Fruit fly (Drosophila melanogaster): ENCODE data around the gene CG15449.

Gene CG15449

DNA sequence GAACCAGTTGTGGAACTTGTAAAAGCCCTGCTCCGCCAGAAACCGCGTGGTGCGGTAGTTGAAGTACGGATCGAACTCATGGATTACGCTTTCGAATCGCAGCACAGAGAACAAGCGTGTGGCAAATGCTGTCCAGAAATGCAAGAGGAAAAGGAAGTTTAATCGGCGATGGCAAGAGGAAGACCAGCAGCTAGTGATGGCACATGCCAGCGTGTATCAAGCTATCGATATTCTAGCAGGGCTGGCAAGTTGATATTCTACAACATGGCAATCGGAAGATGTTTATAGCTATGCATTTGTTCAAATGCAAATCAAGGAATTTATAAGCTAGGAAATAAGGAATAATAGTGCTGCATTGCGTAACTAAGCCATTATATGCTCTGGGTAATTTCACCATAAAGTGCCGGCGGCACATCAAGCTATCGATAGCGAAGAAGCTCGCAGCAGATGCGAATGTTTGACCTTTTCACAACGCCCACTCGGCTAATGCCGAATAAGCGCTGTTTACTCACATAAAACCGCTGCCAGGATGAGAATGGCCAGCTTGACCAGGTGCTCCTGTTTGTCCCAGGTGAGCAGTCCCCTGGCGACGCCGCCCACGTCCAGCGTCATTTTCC is 12.8 kb upstream of the CG15449 start:
- peak; percentile 71 for TF ChIP-seq noc (tag; optimal IDR thresholded peaks at IDR 0.05)

DNA sequence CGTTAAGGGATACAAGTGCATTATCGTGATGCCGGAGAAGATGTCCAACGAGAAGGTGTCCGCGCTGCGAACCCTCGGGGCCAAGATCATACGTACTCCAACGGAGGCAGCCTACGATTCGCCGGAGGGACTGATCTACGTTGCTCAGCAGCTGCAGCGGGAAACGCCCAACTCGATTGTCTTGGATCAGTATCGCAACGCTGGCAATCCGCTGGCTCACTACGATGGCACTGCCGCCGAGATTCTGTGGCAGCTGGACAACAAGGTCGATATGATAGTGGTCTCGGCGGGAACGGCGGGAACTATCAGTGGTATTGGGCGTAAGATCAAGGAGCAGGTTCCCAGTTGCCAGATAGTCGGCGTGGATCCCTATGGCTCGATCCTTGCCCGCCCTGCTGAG is 7.3 kb upstream of the CG15449 start:
- TF ChIP-seq noc (tag; optimal IDR thresholded peaks at IDR 0.05), result no peak

DNA sequence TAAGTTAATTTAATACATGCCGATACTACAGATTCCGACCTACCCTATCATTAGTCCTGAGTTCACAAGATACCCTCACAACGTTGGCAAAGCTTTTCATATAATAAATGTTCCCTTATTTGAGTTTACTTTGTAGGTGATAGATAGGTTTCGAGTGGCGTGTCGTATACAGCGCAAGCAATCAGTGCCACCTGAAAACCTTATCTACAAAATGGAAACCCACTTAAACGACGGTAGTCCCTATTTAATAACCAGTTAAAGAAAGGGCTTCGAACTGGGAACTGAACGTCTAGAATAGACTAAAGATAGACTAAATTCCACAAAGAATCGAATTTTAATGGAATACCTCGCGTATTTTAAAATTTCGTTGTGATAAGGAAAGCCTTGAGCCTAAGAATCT is 5.7 kb upstream of the CG15449 start:
- TF ChIP-seq noc (tag; optimal IDR thresholded peaks at IDR 0.05), result no peak

DNA sequence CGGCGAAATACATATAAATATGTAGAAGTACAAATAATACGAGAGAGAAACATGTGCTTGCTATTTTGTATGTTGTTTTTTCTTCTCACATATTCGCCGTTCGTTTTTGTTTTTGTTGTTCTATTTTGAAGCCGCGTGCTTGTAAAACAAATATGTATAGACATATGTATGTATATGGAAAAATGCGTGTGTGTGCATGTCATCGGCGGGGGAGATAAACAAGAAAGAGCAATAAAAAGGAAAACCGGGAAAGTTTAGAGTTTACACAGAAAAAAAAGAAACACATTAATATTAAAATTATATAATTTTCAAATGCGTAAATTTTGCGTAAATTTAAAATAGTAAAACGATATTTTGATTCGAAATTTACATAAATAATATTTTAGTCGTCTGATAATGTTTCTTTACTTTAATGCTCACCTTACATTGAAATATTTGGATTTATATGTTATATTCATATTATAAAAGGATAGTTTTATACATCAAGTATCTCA is 5.1 kb upstream of the CG15449 start:
- TF ChIP-seq noc (tag; optimal IDR thresholded peaks at IDR 0.05), result no peak

DNA sequence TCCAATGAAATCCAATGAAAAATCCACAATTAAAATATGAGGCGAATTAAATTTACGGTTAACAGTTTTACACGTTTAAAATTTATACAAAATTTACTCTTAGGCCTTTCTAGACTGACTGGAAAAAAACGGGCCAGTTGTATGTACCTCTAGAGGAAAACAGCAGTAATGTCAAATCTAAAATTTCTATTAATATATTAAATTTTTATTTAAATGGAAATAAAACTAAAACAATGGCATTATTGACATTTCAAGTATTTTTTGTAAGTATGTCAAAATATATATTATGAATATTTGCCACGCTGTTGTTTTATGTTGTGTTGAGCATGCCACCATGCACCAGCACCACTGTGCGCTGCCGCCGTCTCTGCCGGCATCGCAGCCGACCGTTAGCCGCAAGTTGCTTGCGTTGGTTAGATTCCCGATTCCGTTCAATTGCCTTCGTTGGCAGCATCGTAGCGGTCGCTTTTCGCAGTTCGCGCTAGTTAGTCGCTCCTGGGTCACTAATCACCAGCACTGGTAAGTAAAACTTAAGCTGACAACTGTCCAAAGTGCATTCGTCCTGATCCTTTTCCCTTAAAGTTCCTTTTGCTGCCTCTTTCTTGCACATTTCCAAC is 4.5 kb upstream of the CG15449 start, which contains the start of gene Cbs:
Gene Cbs (plus strand): TSS at position 308 of the 617 bp plus-strand sequence.
- TF ChIP-seq noc (tag; optimal IDR thresholded peaks at IDR 0.05), result peak; percentile 52

DNA sequence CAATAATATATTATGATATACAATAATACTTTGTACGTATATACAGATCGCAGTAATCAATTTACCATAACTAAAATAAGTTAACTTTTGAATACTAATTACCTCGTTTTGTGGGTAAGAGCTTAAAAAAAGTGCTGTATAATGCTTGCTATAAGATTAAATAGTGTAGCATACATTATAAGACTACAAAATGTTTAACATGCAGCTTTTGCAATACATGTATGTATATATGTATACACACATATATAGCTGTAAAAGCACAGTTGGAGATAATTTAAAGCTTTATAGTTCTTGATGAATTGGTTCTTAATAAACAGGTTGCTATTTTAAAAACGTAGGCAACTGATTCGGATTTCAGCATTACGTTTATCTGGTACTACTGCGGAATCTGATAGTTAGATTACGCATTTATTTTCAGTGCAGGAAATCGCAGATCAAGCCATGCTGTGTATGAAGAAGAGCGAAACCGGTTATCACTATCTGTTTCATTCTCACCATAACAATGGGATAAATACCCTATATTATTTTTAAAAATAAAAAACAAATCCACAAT is 3.9 kb upstream of the CG15449 start:
- TF ChIP-seq noc (tag; optimal IDR thresholded peaks at IDR 0.05), result no peak

DNA sequence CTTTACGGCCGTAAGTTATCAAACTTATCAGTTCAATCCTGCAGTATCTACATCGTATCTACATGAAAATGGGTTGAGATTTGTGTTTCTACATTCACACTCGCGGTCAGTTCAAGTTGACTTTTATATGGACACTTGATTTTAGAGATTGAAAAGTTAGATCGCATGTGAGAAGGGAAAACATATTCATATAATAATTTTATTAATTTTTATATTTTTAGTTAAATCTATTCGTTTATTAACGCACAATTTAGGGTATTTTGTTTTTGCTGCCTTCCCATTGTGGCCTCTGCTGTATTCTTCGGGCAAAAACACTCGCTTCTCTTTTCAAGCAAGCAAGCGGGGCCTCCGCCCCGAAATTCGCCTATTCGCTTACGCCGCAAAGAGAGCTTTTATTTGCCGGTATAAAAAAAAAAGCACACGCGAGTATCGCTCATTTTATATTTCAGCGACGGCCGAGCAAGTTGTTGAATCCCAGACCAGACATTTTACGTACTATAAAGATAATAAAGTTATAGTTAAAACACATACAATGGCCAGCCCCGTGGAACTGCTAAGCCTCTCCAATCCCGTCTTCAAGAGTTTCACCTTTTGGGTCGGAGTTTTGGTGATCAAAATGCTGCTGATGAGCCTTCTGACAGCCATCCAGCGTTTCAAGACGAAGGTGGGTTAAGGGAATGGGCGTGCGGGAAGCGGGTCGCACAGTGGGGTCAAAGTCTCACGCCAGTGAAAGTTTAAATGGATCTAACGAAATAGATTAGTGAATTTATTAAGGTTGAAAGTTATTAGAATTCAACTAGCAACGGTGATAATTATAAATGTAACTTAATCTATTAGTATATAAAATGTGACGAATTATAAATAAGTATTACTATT is 2.5 kb upstream of the CG15449 start:
- peak; percentile 86 for TF ChIP-seq noc (tag; optimal IDR thresholded peaks at IDR 0.05)

DNA sequence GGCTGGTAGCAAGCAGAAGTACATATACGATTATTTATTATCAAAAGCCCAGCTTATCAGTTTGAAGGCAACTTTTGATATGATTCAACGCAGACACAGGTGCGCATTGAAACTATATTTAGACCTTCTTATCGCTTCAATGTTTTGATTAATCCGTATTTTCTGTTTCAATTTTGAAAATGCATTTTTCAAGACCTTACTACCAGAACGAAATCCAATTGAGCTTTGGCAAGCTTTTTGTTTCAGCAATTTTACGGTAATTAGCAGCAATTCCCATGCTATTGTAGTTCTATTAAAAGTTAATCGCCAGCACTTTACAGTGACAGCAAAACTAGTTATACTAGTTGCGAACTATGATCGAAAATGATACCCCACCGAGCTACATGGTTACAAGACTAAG is 1.4 kb upstream of the CG15449 start, which contains the start of gene Mgstl:
Gene Mgstl (plus strand): TSS at position 301 of the 400 bp plus-strand sequence.
- no peak for TF ChIP-seq noc (tag; optimal IDR thresholded peaks at IDR 0.05)

DNA sequence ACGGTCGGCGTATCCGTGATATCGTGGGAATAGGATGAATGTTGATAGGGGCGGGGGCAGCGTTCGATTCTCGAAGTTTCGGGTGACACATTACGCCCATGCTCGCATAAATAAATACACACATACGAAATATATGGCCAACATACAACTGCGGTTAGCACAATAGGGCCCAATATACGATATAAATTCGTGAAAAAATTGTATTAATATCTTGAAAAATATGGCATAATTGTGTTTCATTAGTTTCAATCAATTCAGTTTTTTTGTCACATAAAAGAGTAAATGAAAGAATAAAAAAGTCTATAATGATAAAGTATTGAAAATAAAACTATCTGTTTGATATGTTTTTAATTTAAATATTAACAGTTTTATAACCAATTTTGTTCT is 4.5 kb downstream of the CG15449 start:
- TF ChIP-seq noc (tag; optimal IDR thresholded peaks at IDR 0.05), result no peak

DNA sequence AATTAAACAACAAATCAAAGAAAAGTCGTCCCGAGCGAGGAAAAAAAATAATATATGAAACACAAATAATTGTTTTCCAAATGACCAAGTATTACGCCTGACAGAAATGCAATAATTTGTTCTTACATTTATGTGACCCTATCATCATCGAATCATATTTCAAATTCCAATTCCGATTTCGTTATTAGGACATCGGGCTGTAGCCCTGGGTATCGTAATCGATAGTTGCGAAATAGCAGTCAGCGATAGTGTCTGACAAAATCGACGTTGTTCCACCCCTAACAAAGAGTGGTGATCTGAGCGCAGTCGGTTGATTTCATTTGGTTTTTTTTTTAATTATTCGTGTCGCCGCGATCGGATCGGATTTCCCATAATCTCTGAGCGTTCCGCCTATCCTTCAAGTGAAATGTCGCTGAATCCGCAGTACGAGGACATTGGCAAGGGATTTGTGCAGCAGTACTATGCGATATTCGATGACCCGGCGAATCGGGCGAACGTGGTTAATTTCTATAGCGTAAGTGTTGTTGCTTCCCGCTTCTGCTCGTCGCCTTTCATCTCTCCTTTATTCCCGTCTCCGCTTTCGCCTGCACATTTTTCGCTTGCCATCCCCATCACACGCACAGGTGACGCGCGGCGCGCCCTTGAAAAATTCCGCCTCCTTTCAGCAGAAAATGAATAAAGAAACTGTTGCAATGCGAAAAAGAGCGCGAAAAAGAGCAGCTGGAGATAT is 5.0 kb downstream of the CG15449 start, which contains the start of gene Ntf-2:
Gene Ntf-2 (plus strand): TSS at position 262 of the 730 bp plus-strand sequence.
- peak; percentile 31 for TF ChIP-seq noc (tag; optimal IDR thresholded peaks at IDR 0.05)

DNA sequence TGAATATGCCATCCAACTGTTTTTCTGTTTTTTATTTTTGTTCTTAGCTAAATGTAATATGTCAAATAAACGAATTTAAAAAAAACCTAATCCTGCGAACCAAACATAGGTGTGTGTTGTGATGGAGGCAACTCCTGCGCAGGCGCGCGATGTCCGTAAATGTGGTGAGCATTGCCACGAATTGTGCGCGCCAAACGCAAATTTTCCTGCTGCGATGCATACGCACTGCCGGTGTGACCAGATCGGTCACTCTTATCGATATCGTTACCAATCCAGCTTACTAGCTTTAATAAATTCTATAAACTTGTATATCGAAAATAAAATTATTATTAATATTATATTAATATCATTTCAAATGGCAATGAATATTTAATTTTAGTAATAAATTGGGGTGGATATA is 5.8 kb downstream of the CG15449 start:
- no peak for TF ChIP-seq noc (tag; optimal IDR thresholded peaks at IDR 0.05)

DNA sequence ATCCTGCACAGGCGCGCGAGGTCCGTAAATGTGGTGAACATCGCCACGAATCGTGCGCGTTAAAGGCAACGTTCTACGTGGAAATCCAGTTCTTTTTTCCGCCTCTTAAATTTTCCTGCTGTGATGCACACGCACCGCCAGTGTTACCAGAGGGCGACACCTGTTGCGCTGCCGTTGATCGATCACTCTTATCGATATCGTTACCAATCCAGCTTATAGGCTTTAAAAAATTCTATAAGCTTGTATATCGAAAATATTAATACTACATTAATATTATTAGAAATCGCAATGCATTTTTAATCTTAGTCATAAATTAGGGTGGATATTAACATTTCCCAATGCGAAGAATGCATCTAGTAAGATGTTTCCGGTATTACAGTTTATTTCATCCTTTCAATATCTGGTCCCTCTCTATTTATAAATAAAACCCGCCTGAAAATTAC is 8.6 kb downstream of the CG15449 start, which contains the start of gene CG1529:
Gene CG1529 (minus strand): TSS at position 132 of the 443 bp plus-strand sequence.
- TF ChIP-seq noc (tag; optimal IDR thresholded peaks at IDR 0.05), result no peak

DNA sequence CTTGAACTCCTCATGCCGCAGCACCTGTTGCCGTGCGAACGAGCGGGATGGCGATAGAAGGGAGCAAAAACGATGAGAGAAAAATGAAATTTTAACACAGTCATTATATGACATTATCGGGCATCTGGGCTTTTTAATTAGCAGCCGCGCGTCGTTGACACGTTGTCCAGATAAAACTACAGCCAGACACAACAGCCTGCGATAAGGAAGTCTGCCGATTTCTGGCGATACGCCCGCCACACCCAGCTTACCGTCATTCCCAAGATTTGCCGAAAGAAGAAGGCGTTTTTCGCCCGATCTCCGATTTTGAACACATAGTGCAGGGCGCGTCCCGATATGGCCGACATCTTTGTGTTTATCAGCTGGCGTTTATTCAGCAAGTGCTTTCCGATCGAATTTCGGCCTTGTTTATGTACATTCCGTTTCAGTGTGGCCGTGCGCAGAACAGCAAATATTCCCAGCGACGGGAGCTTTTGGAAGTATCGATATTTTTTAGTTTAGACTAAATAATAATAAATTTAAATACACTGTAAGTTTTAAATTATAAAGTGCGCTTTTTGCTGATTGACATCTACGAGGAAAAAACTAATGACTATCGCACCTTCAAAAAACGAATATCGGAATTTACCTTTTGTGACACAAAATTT is 12.4 kb downstream of the CG15449 start, which contains the start of gene CG1532:
Gene CG1532 (minus strand): TSS at position 433 of the 647 bp plus-strand sequence.
- TF ChIP-seq noc (tag; optimal IDR thresholded peaks at IDR 0.05), result peak; percentile 65

DNA sequence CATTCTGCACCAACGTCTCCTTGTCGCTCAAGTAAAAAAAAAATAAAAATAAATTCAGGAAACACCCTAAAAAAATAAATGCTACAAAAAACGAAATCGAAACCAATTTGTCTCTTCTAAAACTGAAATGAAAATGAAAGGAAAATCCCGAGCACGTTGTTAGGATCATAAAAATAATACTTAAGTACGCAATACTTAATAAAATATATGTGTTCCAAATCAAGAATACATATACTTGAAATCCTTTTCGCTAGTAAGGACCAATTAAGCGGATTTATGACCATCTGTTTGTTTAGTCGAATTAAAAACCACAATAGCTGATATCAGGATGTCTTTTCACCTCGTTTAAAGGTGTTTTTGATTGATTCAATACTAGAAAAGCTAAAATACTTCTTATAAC is 14.6 kb downstream of the CG15449 start, which contains the start of gene r-cup:
Gene r-cup (minus strand): TSS at position 101 of the 400 bp plus-strand sequence.
- TF ChIP-seq noc (tag; optimal IDR thresholded peaks at IDR 0.05), result no peak
